Worm (Caenorhabditis elegans) whole organism, L4 larva: ENCODE measurements around the gene Y45F10D.7.

Experiments used
- lin-39 ChIP-seq: fragments of 150-350 bp; optimal IDR thresholded peaks from 2 replicates; lab custom pipeline; 2014; ENCODE audit warnings: missing biosample characterization, missing genetic modification reagents, missing genetic modification characterization
- pha-4 ChIP-seq, 2 experiments: fragments of 150-350 bp in 1 of 2; fragments of 200-800 bp in 1 of 2; sonication (Bioruptor generic) in 1 of 2; IDR thresholded peaks in 1 of 2; optimal IDR thresholded peaks in 1 of 2; 2 replicates each; pipeline versions ENCODE4 v1.3.6 to Lab custom; 2014 to 2022; ENCODE audit warnings: missing genetic modification characterization in 2 of 2, missing genetic modification reagents in 2 of 2, missing biosample characterization in 1 of 2, missing compliant biosample characterization in 1 of 2
- rbr-2 ChIP-seq: sonication (generic microtip); optimal IDR thresholded peaks from 2 replicates; lab custom pipeline; 2016; ENCODE audit warnings: missing genotype, missing genetic modification characterization, missing compliant biosample characterization
- tra-1 ChIP-seq: fragments of 200-800 bp; sonication (Bioruptor generic); IDR thresholded peaks from 2 replicates; pipeline ENCODE4 v1.3.6; 2022; ENCODE audit warnings: missing genetic modification reagents, missing genetic modification characterization, missing compliant biosample characterization

- TF ChIP-seq tra-1 (no peak), pha-4 (GFP tag; IDR thresholded peaks at IDR 0.05; lab: Robert Waterston, UW) (no peak), pha-4 (tag; optimal IDR thresholded peaks at IDR 0.05; lab: Kevin White, UChicago) (no peak), rbr-2 (tag; lab: Kevin White, UChicago) (no peak), lin-39 (tag; lab: Kevin White, UChicago) (no peak)
Measured at ce11 chrIV:13755619-13756018, 33.1 kb upstream of the Y45F10D.7 start.
